Worm (Caenorhabditis elegans): ENCODE data around the gene srlf-17.

The srlf-17 gene

ce11 chrIV:11089527-11089926, 13.0 kb downstream of the srlf-17 start, which contains the start of gene M7.7:
Gene M7.7, plus strand, starts transcription at chrIV:11089827.
- no peak for TF ChIP-seq klf-2 (GFP tag; conservative IDR thresholded peaks at IDR 0.05)
- no peak for TF ChIP-seq ztf-29 (GFP tag; IDR thresholded peaks at IDR 0.05)
- TF ChIP-seq T22C8.4 (GFP tag; IDR thresholded peaks at IDR 0.05): no peak
- no peak for TF ChIP-seq flt-1 (GFP tag; IDR thresholded peaks at IDR 0.05)
- TF ChIP-seq tab-1 (GFP tag; IDR thresholded peaks at IDR 0.05): no peak
- no peak for TF ChIP-seq ref-1 (GFP tag; conservative IDR thresholded peaks at IDR 0.05)
- TF ChIP-seq cog-1 (tag; optimal IDR thresholded peaks at IDR 0.05): no peak
- TF ChIP-seq ztf-23 (GFP tag; IDR thresholded peaks at IDR 0.05): no peak
- no peak for TF ChIP-seq med-1 (GFP tag; optimal IDR thresholded peaks at IDR 0.05; ENCODE audit: insufficient read depth)

ce11 chrIV:11083609-11084008, 18.9 kb downstream of the srlf-17 start, which contains the start of gene klc-1:
Gene klc-1, plus strand, starts transcription at chrIV:11083735.
- TF ChIP-seq ztf-29 (GFP tag; IDR thresholded peaks at IDR 0.05) (no peak), tab-1 (GFP tag; IDR thresholded peaks at IDR 0.05) (no peak), flt-1 (GFP tag; IDR thresholded peaks at IDR 0.05) (no peak), cog-1 (tag; optimal IDR thresholded peaks at IDR 0.05) (no peak), ref-1 (GFP tag; conservative IDR thresholded peaks at IDR 0.05) (no peak), ztf-23 (GFP tag; IDR thresholded peaks at IDR 0.05) (no peak), klf-2 (GFP tag; conservative IDR thresholded peaks at IDR 0.05) (no peak), med-1 (GFP tag; optimal IDR thresholded peaks at IDR 0.05; ENCODE audit: insufficient read depth) (no peak)

ce11 chrIV:11082789-11083235, 19.7 kb downstream of the srlf-17 start:
- no peak for TF ChIP-seq tab-1 (GFP tag; IDR thresholded peaks at IDR 0.05)
- peak; percentile 91 for TF ChIP-seq T22C8.4 (GFP tag; IDR thresholded peaks at IDR 0.05)
- TF ChIP-seq ztf-23 (GFP tag; IDR thresholded peaks at IDR 0.05): peak; percentile 70
- TF ChIP-seq ztf-29 (GFP tag; IDR thresholded peaks at IDR 0.05): no peak
- peak; percentile 63 for TF ChIP-seq cog-1 (tag; optimal IDR thresholded peaks at IDR 0.05)

- no peak for TF ChIP-seq ref-1 (GFP tag; conservative IDR thresholded peaks at IDR 0.05)
- no peak for TF ChIP-seq med-1 (GFP tag; optimal IDR thresholded peaks at IDR 0.05; ENCODE audit: insufficient read depth)
- TF ChIP-seq flt-1 (GFP tag; IDR thresholded peaks at IDR 0.05): no peak
- TF ChIP-seq klf-2 (GFP tag; conservative IDR thresholded peaks at IDR 0.05): no peak
- TF ChIP-seq ztf-29 (GFP tag; IDR thresholded peaks at IDR 0.05): no peak
- TF ChIP-seq tab-1 (GFP tag; IDR thresholded peaks at IDR 0.05): no peak
- no peak for TF ChIP-seq cog-1 (tag; optimal IDR thresholded peaks at IDR 0.05)
- TF ChIP-seq T22C8.4 (GFP tag; IDR thresholded peaks at IDR 0.05): no peak
- no peak for TF ChIP-seq ztf-23 (GFP tag; IDR thresholded peaks at IDR 0.05)
These were observed 20.4 kb downstream of the srlf-17 start, which contains the start of gene let-70 for ce11 chrIV:11082153-11082552. Gene let-70, minus strand, starts transcription at chrIV:11082253.

ce11 chrIV:11080823-11081285, 21.7 kb downstream of the srlf-17 start, which contains the start of gene atg-7:
Gene atg-7, minus strand, starts transcription at chrIV:11081055.
- TF ChIP-seq ztf-29 (GFP tag; IDR thresholded peaks at IDR 0.05) (no peak), tab-1 (GFP tag; IDR thresholded peaks at IDR 0.05) (no peak), T22C8.4 (GFP tag; IDR thresholded peaks at IDR 0.05) (no peak), cog-1 (tag; optimal IDR thresholded peaks at IDR 0.05) (no peak)

ce11 chrIV:11078482-11078881, 24.0 kb downstream of the srlf-17 start, which contains the start of gene Y5F2A.4:
Gene Y5F2A.4, minus strand, starts transcription at chrIV:11078582.
- TF ChIP-seq klf-2 (GFP tag; conservative IDR thresholded peaks at IDR 0.05): no peak
- no peak for TF ChIP-seq T22C8.4 (GFP tag; IDR thresholded peaks at IDR 0.05)
- no peak for TF ChIP-seq ztf-29 (GFP tag; IDR thresholded peaks at IDR 0.05)
- TF ChIP-seq flt-1 (GFP tag; IDR thresholded peaks at IDR 0.05): no peak
- TF ChIP-seq tab-1 (GFP tag; IDR thresholded peaks at IDR 0.05): no peak
- TF ChIP-seq ztf-23 (GFP tag; IDR thresholded peaks at IDR 0.05): no peak
- no peak for TF ChIP-seq cog-1 (tag; optimal IDR thresholded peaks at IDR 0.05)
- no peak for TF ChIP-seq med-1 (GFP tag; optimal IDR thresholded peaks at IDR 0.05; ENCODE audit: insufficient read depth)
- TF ChIP-seq ref-1 (GFP tag; conservative IDR thresholded peaks at IDR 0.05): no peak

ce11 chrIV:11068314-11068713, 34.2 kb downstream of the srlf-17 start:
- TF ChIP-seq ztf-29 (GFP tag; IDR thresholded peaks at IDR 0.05): no peak
- no peak for TF ChIP-seq T22C8.4 (GFP tag; IDR thresholded peaks at IDR 0.05)
- no peak for TF ChIP-seq ref-1 (GFP tag; conservative IDR thresholded peaks at IDR 0.05)
- no peak for TF ChIP-seq klf-2 (GFP tag; conservative IDR thresholded peaks at IDR 0.05)
- no peak for TF ChIP-seq ztf-23 (GFP tag; IDR thresholded peaks at IDR 0.05)

- TF ChIP-seq ztf-29 (GFP tag; IDR thresholded peaks at IDR 0.05): no peak
- no peak for TF ChIP-seq T22C8.4 (GFP tag; IDR thresholded peaks at IDR 0.05)
- no peak for TF ChIP-seq ztf-23 (GFP tag; IDR thresholded peaks at IDR 0.05)
- no peak for TF ChIP-seq ref-1 (GFP tag; conservative IDR thresholded peaks at IDR 0.05)
- TF ChIP-seq tab-1 (GFP tag; IDR thresholded peaks at IDR 0.05): no peak
- no peak for TF ChIP-seq cog-1 (tag; optimal IDR thresholded peaks at IDR 0.05)
- no peak for TF ChIP-seq flt-1 (GFP tag; IDR thresholded peaks at IDR 0.05)
These were observed 35.5 kb downstream of the srlf-17 start, which contains the start of gene ttr-17 for ce11 chrIV:11067003-11067402. Gene ttr-17, minus strand, starts transcription at chrIV:11067026.

ce11 chrIV:11063962-11064361, 38.5 kb downstream of the srlf-17 start, which contains the start of gene ttr-16:
Gene ttr-16, minus strand, starts transcription at chrIV:11064137.
- TF ChIP-seq klf-2 (GFP tag; conservative IDR thresholded peaks at IDR 0.05) (no peak), flt-1 (GFP tag; IDR thresholded peaks at IDR 0.05) (0 out of 2 replicates have a peak, but pooled peaks have one; percentile 5)

- TF ChIP-seq ztf-29 (GFP tag; IDR thresholded peaks at IDR 0.05) (no peak), tab-1 (GFP tag; IDR thresholded peaks at IDR 0.05) (no peak), ref-1 (GFP tag; conservative IDR thresholded peaks at IDR 0.05) (no peak), klf-2 (GFP tag; conservative IDR thresholded peaks at IDR 0.05) (no peak), flt-1 (GFP tag; IDR thresholded peaks at IDR 0.05) (no peak), T22C8.4 (GFP tag; IDR thresholded peaks at IDR 0.05) (no peak), ztf-23 (GFP tag; IDR thresholded peaks at IDR 0.05) (no peak), med-1 (GFP tag; optimal IDR thresholded peaks at IDR 0.05; ENCODE audit: insufficient read depth) (no peak), cog-1 (tag; optimal IDR thresholded peaks at IDR 0.05) (no peak)
These were observed 39.4 kb downstream of the srlf-17 start for ce11 chrIV:11062984-11063613.
